Worm (Caenorhabditis elegans): ENCODE results near the gene mrpl-16.

ce11 chrIII:4705207-4705606 is 1.0 kb downstream of the mrpl-16 start, which contains the start of gene pgap-2:
- TF ChIP-seq flt-1 (GFP tag; IDR thresholded peaks at IDR 0.05) (no peak), ama-1 (optimal IDR thresholded peaks at IDR 0.05) (no peak), tra-4 (tag; optimal IDR thresholded peaks at IDR 0.05) (no peak), hnd-1 (tag; optimal IDR thresholded peaks at IDR 0.05) (no peak), scrt-1 (GFP tag; IDR thresholded peaks at IDR 0.05) (no peak), ets-7 (tag; optimal IDR thresholded peaks at IDR 0.05) (no peak), tbx-11 (GFP tag; IDR thresholded peaks at IDR 0.05) (no peak), aly-1 (tag; optimal IDR thresholded peaks at IDR 0.05) (no peak), sea-1 (GFP tag; conservative IDR thresholded peaks at IDR 0.05) (no peak)
